Worm (Caenorhabditis elegans) whole organism, L1 larva: ENCODE data around the gene F26A1.19.

Experiments used
- C04F5.9 ChIP-seq: sonication (generic microtip); optimal IDR thresholded peaks from 2 replicates; lab custom pipeline; 2016; ENCODE audit warnings: missing genetic modification characterization, missing compliant biosample characterization
- C16A3.4 ChIP-seq: fragments of 150-350 bp; optimal IDR thresholded peaks from 2 replicates; lab custom pipeline; 2014; ENCODE audit warnings: missing biosample characterization, missing genetic modification characterization
- C34B4.2 ChIP-seq: sonication (generic microtip); optimal IDR thresholded peaks from 2 replicates; lab custom pipeline; 2017; ENCODE audit warnings: mild to moderate bottlenecking, missing genetic modification characterization, missing compliant biosample characterization
- F16B12.6 ChIP-seq: fragments of 150-350 bp; optimal IDR thresholded peaks from 2 replicates; lab custom pipeline; 2014; ENCODE audit warnings: missing biosample characterization, missing genetic modification characterization
- aly-2 ChIP-seq: fragments of 150-350 bp; optimal IDR thresholded peaks from 2 replicates; lab custom pipeline; 2014; ENCODE audit warnings: missing biosample characterization, missing genetic modification characterization
- ama-1 ChIP-seq: fragments of 150-350 bp; optimal IDR thresholded peaks from 2 replicates; lab custom pipeline; 2014
- ceh-82 ChIP-seq, 3 experiments: fragments of 150-350 bp in 1 of 3; sonication (generic microtip) in 2 of 3; optimal IDR thresholded peaks; 2 replicates each; lab custom pipeline; 2014 to 2017; ENCODE audit warnings: missing biosample characterization in 3 of 3, missing genetic modification characterization in 3 of 3
- ceh-90 ChIP-seq: sonication (generic microtip); optimal IDR thresholded peaks from 2 replicates; lab custom pipeline; 2016; ENCODE audit warnings: missing genetic modification characterization, missing compliant biosample characterization
- ces-1 ChIP-seq: fragments of 150-350 bp; optimal IDR thresholded peaks from 2 replicates; lab custom pipeline; 2014; ENCODE audit warnings: missing biosample characterization, missing genetic modification reagents, missing genetic modification characterization
- dpl-1 ChIP-seq, 3 experiments: fragments of 150-350 bp in 2 of 3; sonication (generic microtip) in 1 of 3; optimal IDR thresholded peaks; 2 replicates each; lab custom pipeline; 2014 to 2017; ENCODE audit warnings: missing biosample characterization in 3 of 3, missing genetic modification characterization in 3 of 3, missing genetic modification reagents in 3 of 3
- dsc-1 ChIP-seq: sonication (generic microtip); optimal IDR thresholded peaks from 2 replicates; lab custom pipeline; 2016; ENCODE audit warnings: mild to moderate bottlenecking, missing genetic modification characterization, missing compliant biosample characterization
- efl-1 ChIP-seq, 4 experiments: fragments of 150-350 bp; optimal IDR thresholded peaks in 3 of 4; peaks in 1 of 4; 1 replicate in 1 of 4; 2 replicates in 3 of 4; lab custom pipeline; 2014; ENCODE audit warnings: missing biosample characterization in 2 of 4, missing genetic modification characterization in 2 of 4, missing genetic modification reagents in 2 of 4
- efl-3 ChIP-seq: fragments of 200-800 bp; sonication (Bioruptor generic); optimal IDR thresholded peaks from 2 replicates; lab custom pipeline; 2018; ENCODE audit warnings: mild to moderate bottlenecking, missing genetic modification characterization, missing compliant biosample characterization
- egl-13 ChIP-seq: sonication (generic microtip); optimal IDR thresholded peaks from 2 replicates; lab custom pipeline; 2016; ENCODE audit warnings: missing genotype, missing genetic modification reagents, missing genetic modification characterization, missing compliant biosample characterization
- elt-2 ChIP-seq: sonication (generic microtip); optimal IDR thresholded peaks from 2 replicates; lab custom pipeline; 2016; ENCODE audit warnings: missing genetic modification characterization, mild to moderate bottlenecking, inconsistent platforms, missing compliant biosample characterization, missing genetic modification reagents
- elt-3 ChIP-seq, 6 experiments: fragments of 150-350 bp in 1 of 6; sonication (generic microtip); optimal IDR thresholded peaks; 2 replicates each; lab custom pipeline; 2017 to 2018; ENCODE audit warnings: missing biosample characterization in 6 of 6, missing genetic modification characterization in 6 of 6, inconsistent platforms in 1 of 6
- fkh-8 ChIP-seq: sonication (generic microtip); optimal IDR thresholded peaks from 2 replicates; lab custom pipeline; 2016; ENCODE audit warnings: mild to moderate bottlenecking, missing genetic modification characterization, missing compliant biosample characterization
- grh-1 ChIP-seq: fragments of 200-800 bp; sonication (Bioruptor generic); IDR thresholded peaks from 2 replicates; pipeline ENCODE4 v1.3.6; 2022; ENCODE audit warnings: missing genetic modification reagents, missing genetic modification characterization, missing compliant biosample characterization
- hpl-2 ChIP-seq: fragments of 150-350 bp; optimal IDR thresholded peaks from 2 replicates; lab custom pipeline; 2014; ENCODE audit warnings: missing biosample characterization, missing genetic modification reagents, missing genetic modification characterization
- irx-1 ChIP-seq: sonication (generic microtip); optimal IDR thresholded peaks from 2 replicates; lab custom pipeline; 2016; ENCODE audit warnings: missing genetic modification characterization, missing compliant biosample characterization
- lin-13 ChIP-seq: fragments of 150-350 bp; optimal IDR thresholded peaks from 2 replicates; lab custom pipeline; 2014; ENCODE audit warnings: missing biosample characterization, missing genetic modification reagents, missing genetic modification characterization
- lin-15B ChIP-seq: fragments of 150-350 bp; sonication (generic microtip); optimal IDR thresholded peaks from 3 replicates; lab custom pipeline; 2014; ENCODE audit warnings: missing biosample characterization, missing genetic modification characterization
- lin-39 ChIP-seq: fragments of 150-350 bp; optimal IDR thresholded peaks from 2 replicates; lab custom pipeline; 2014; ENCODE audit warnings: missing biosample characterization, missing genetic modification reagents, missing genetic modification characterization
- lir-3 ChIP-seq: sonication (generic microtip); optimal IDR thresholded peaks from 2 replicates; lab custom pipeline; 2016; ENCODE audit warnings: mild to moderate bottlenecking, missing genetic modification characterization, moderate library complexity, missing compliant biosample characterization; ENCODE audit not compliant: poor library complexity
- lsy-2 ChIP-seq, 2 experiments: fragments of 150-350 bp; optimal IDR thresholded peaks; 2 replicates each; lab custom pipeline; 2014; ENCODE audit warnings: missing biosample characterization in 2 of 2, missing genetic modification characterization in 2 of 2
- mab-9 ChIP-seq: fragments of 200-800 bp; sonication (Bioruptor generic); IDR thresholded peaks from 2 replicates; pipeline ENCODE4 v1.3.6; 2022; ENCODE audit warnings: missing genetic modification reagents, missing genetic modification characterization, missing compliant biosample characterization
- mdl-1 ChIP-seq, 2 experiments: fragments of 150-350 bp; optimal IDR thresholded peaks; 2 replicates each; lab custom pipeline; 2014 to 2017; ENCODE audit warnings: missing biosample characterization in 2 of 2, missing genetic modification characterization in 2 of 2, inconsistent platforms in 1 of 2
- mef-2 ChIP-seq: fragments of 150-350 bp; optimal IDR thresholded peaks from 2 replicates; lab custom pipeline; 2014; ENCODE audit warnings: missing biosample characterization, missing genetic modification characterization
- mep-1 ChIP-seq: fragments of 150-350 bp; optimal IDR thresholded peaks from 2 replicates; lab custom pipeline; 2014; ENCODE audit warnings: missing biosample characterization, missing genetic modification characterization
- nhr-19 ChIP-seq: fragments of 200-800 bp; sonication (Bioruptor generic); conservative IDR thresholded peaks from 2 replicates; pipeline ENCODE4 v1.3.6; 2022; ENCODE audit warnings: missing genetic modification characterization, missing compliant biosample characterization
- nhr-237 ChIP-seq: fragments of 150-350 bp; optimal IDR thresholded peaks from 2 replicates; lab custom pipeline; 2014; ENCODE audit warnings: missing biosample characterization, missing genetic modification characterization
- nhr-28 ChIP-seq: fragments of 150-350 bp; optimal IDR thresholded peaks from 2 replicates; lab custom pipeline; 2014; ENCODE audit warnings: missing biosample characterization, missing genetic modification characterization
- nhr-47 ChIP-seq: sonication (generic microtip); optimal IDR thresholded peaks from 2 replicates; lab custom pipeline; 2016; ENCODE audit warnings: mild to moderate bottlenecking, missing genetic modification characterization, moderate library complexity, missing compliant biosample characterization
- nhr-71 ChIP-seq: sonication (generic microtip); optimal IDR thresholded peaks from 2 replicates; lab custom pipeline; 2016; ENCODE audit warnings: mild to moderate bottlenecking, missing genetic modification characterization, moderate library complexity, missing compliant biosample characterization
- nhr-85 ChIP-seq: sonication (generic microtip); peaks from one replicate; lab custom pipeline; 2016; ENCODE audit warnings: missing genetic modification characterization, inconsistent platforms, missing compliant biosample characterization
- nhr-90 ChIP-seq: sonication (generic microtip); optimal IDR thresholded peaks from 2 replicates; lab custom pipeline; 2016; ENCODE audit warnings: mild to moderate bottlenecking, missing genetic modification characterization, missing compliant biosample characterization; ENCODE audit not compliant: poor library complexity
- pag-3 ChIP-seq: sonication (generic microtip); optimal IDR thresholded peaks from 2 replicates; lab custom pipeline; 2017; ENCODE audit warnings: missing genetic modification characterization, mild to moderate bottlenecking, missing compliant biosample characterization, antibody characterized with exemption, borderline replicate concordance; ENCODE audit not compliant: insufficient read depth
- pax-3 ChIP-seq: fragments of 200-800 bp; sonication (Bioruptor generic); optimal IDR thresholded peaks from 2 replicates; lab custom pipeline; 2018; ENCODE audit warnings: mild to moderate bottlenecking, missing genetic modification characterization, moderate library complexity, missing compliant biosample characterization
- pqm-1 ChIP-seq: sonication (generic microtip); optimal IDR thresholded peaks from 3 replicates; lab custom pipeline; 2017; ENCODE audit warnings: missing biosample characterization, missing genetic modification characterization
- skn-1 ChIP-seq: fragments of 150-350 bp; optimal IDR thresholded peaks from 2 replicates; lab custom pipeline; 2014; ENCODE audit warnings: missing biosample characterization, missing genetic modification characterization
- snpc-4 ChIP-seq: fragments of 150-350 bp; optimal IDR thresholded peaks from 2 replicates; lab custom pipeline; 2014; ENCODE audit warnings: missing biosample characterization, missing genetic modification characterization
- snu-23 ChIP-seq: sonication (generic microtip); optimal IDR thresholded peaks from 2 replicates; lab custom pipeline; 2016; ENCODE audit warnings: missing genetic modification characterization, missing compliant biosample characterization
- sox-4 ChIP-seq: sonication (generic microtip); optimal IDR thresholded peaks from 2 replicates; lab custom pipeline; 2016; ENCODE audit warnings: missing genetic modification characterization, missing compliant biosample characterization
- sup-37 ChIP-seq: fragments of 200-800 bp; sonication (Bioruptor generic); optimal IDR thresholded peaks from 2 replicates; lab custom pipeline; 2018; ENCODE audit warnings: mild to moderate bottlenecking, missing genetic modification characterization, missing compliant biosample characterization
- swsn-7 ChIP-seq: sonication (generic microtip); optimal IDR thresholded peaks from 2 replicates; lab custom pipeline; 2016; ENCODE audit warnings: missing genetic modification characterization, missing compliant biosample characterization
- tbx-2 ChIP-seq: sonication (generic microtip); optimal IDR thresholded peaks from 2 replicates; lab custom pipeline; 2016; ENCODE audit warnings: missing genetic modification characterization, missing compliant biosample characterization
- tlp-1 ChIP-seq: fragments of 150-350 bp; optimal IDR thresholded peaks from 2 replicates; lab custom pipeline; 2014; ENCODE audit warnings: missing biosample characterization, missing genetic modification characterization
- unc-130 ChIP-seq: fragments of 150-350 bp; optimal IDR thresholded peaks from 2 replicates; lab custom pipeline; 2017; ENCODE audit warnings: missing biosample characterization, missing genetic modification characterization, inconsistent platforms
- unc-86 ChIP-seq: sonication (generic microtip); optimal IDR thresholded peaks from 2 replicates; lab custom pipeline; 2016; ENCODE audit warnings: missing genetic modification characterization, missing compliant biosample characterization
- unc-98 ChIP-seq: fragments of 200-800 bp; sonication (Bioruptor generic); IDR thresholded peaks from 2 replicates; pipeline ENCODE4 v1.3.6; 2022; ENCODE audit warnings: missing genetic modification characterization, missing compliant biosample characterization
- xbp-1 ChIP-seq: sonication (generic microtip); optimal IDR thresholded peaks from 2 replicates; lab custom pipeline; 2016; ENCODE audit warnings: missing genetic modification characterization, missing compliant biosample characterization
- ztf-11 ChIP-seq, 2 experiments: sonication (generic microtip); optimal IDR thresholded peaks; 2 replicates each; lab custom pipeline; 2016 to 2017; ENCODE audit warnings: missing genetic modification characterization in 2 of 2, missing biosample characterization in 1 of 2, missing compliant biosample characterization in 1 of 2

F26A1.19 gene

ce11 chrIII:4861744-4862401, 24.3 kb downstream of the F26A1.19 start, which contains the start of the genes C35D10.10 and C35D10.5:
TSS of gene C35D10.10 (minus strand) at chrIII:4861794.
TSS of gene C35D10.5 (plus strand) at chrIII:4862351.
- TF ChIP-seq nhr-85 (no peak), skn-1 (tag; lab: Kevin White, UChicago) (no peak), nhr-28 (no peak), elt-3 (tag; optimal IDR thresholded peaks at IDR 0.05; lab: Kevin White, UChicago) (no peak), sup-37 (GFP tag; lab: Kevin White, UChicago) (no peak), irx-1 (tag; lab: Kevin White, UChicago) (peak; percentile 33), nhr-90 (tag; lab: Kevin White, UChicago) (peak; percentile 48), pqm-1 (tag; lab: Kevin White, UChicago) (no peak), snu-23 (GFP tag; lab: Kevin White, UChicago) (peak; percentile 4), grh-1 (GFP tag; lab: Robert Waterston, UW) (no peak), tbx-2 (tag; lab: Kevin White, UChicago) (peak; percentile 20), lin-13 (GFP tag; lab: Kevin White, UChicago) (no peak), unc-130 (tag; lab: Kevin White, UChicago) (no peak), egl-13 (tag; lab: Kevin White, UChicago) (no peak), C16A3.4 (tag; lab: Kevin White, UChicago) (no peak), ama-1 (no peak), ztf-11 (tag; optimal IDR thresholded peaks at IDR 0.05; lab: Kevin White, UChicago) (peak in 1 of 2 experiments; percentile 39), ces-1 (GFP tag; lab: Kevin White, UChicago) (no peak), lsy-2 (tag; optimal IDR thresholded peaks at IDR 0.05; lab: Kevin White, UChicago) (peak in 1 of 2 experiments; percentile 35), swsn-7 (no peak), efl-3 (GFP tag; lab: Kevin White, UChicago) (no peak), C34B4.2 (no peak), unc-86 (tag; lab: Kevin White, UChicago) (no peak), unc-98 (GFP tag; lab: Robert Waterston, UW) (no peak), tlp-1 (tag; lab: Kevin White, UChicago) (no peak), ceh-82 (tag; optimal IDR thresholded peaks at IDR 0.05; lab: Kevin White, UChicago) (no peak), C04F5.9 (tag; lab: Kevin White, UChicago) (no peak), dpl-1 (GFP tag; optimal IDR thresholded peaks at IDR 0.05; lab: Kevin White, UChicago) (peak in 2 of 3 experiments; percentile 4 to 17), lin-39 (tag; lab: Kevin White, UChicago) (no peak), pag-3 (tag; lab: Kevin White, UChicago) (no peak), mdl-1 (tag; optimal IDR thresholded peaks at IDR 0.05; lab: Kevin White, UChicago) (no peak), lir-3 (peak; percentile 62), mef-2 (tag; lab: Kevin White, UChicago) (no peak), nhr-19 (GFP tag; lab: Robert Waterston, UW) (no peak), pax-3 (no peak), snpc-4 (no peak), nhr-71 (tag; lab: Kevin White, UChicago) (peak; percentile 34), elt-2 (tag; lab: Kevin White, UChicago) (no peak), sox-4 (tag; lab: Kevin White, UChicago) (no peak), xbp-1 (tag; lab: Kevin White, UChicago) (no peak), nhr-237 (tag; lab: Kevin White, UChicago) (no peak), ceh-90 (tag; lab: Kevin White, UChicago) (peak; percentile 81), hpl-2 (no peak), mep-1 (tag; lab: Kevin White, UChicago) (no peak), lin-15B (tag; lab: Kevin White, UChicago) (no peak), aly-2 (tag; lab: Kevin White, UChicago) (no peak), mab-9 (GFP tag; lab: Robert Waterston, UW) (no peak), efl-1 (optimal IDR thresholded peaks at IDR 0.05; lab: Kevin White, UChicago) (no peak), efl-1 (GFP tag; optimal IDR thresholded peaks at IDR 0.05 in 1 of 2; lab: Kevin White, UChicago) (peak in 1 of 2 experiments; percentile 27), F16B12.6 (tag; lab: Kevin White, UChicago) (no peak), nhr-47 (tag; lab: Kevin White, UChicago) (peak; percentile 42), fkh-8 (no peak), dsc-1 (tag; lab: Kevin White, UChicago) (peak; percentile 7)
